Worm (Caenorhabditis elegans): ENCODE results near the gene F09E10.6.

DNA sequence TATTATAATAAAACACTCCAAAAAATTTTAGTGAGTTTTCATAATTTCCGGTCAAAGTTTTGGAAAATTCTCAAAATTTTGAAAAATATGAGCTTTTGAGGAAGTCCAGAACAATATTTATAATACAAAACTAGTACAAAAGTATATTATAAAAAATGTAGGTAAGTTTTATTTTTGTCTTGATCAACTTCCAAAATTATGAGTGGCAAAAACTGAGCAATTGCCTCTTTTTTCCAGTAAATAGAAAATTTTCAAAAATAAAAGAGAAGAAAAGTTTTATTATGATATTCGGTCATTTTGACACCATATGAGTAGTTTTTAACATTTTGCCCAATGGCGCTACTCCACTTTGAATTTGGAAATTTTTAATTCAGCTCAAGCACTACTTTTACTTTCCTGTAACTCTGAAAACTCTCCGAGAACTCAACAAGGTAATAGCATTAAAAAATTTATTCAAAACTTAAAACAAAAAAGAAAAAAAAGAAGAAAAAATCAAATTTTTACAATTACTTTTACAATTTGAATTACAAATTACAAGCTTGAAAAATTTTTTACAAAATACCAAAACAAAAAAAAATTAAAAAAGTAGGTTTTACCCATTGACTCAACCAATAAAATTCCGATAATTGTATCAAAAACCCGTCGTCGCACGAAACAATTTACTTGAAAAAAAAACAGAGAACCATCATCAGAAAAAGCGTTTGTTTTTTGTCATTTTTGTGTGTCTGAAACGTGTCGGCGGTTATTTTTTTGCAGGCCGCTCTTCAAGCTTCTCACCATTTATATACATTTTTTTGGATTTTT, 6.4 kb upstream of the F09E10.6 start:
- no peak for TF ChIP-seq unc-120 (tag; optimal IDR thresholded peaks at IDR 0.05; ENCODE audit: poor library complexity, severe bottlenecking)
- TF ChIP-seq nhr-2 (tag; optimal IDR thresholded peaks at IDR 0.05): no peak
- TF ChIP-seq sptf-1 (tag; optimal IDR thresholded peaks at IDR 0.05): no peak
- no peak for TF ChIP-seq lsy-2 (tag; optimal IDR thresholded peaks at IDR 0.05)
- no peak for TF ChIP-seq snpc-4 (tag; optimal IDR thresholded peaks at IDR 0.05)
- no peak for TF ChIP-seq tbx-8 (GFP tag; optimal IDR thresholded peaks at IDR 0.05)
- TF ChIP-seq nhr-237 (tag; optimal IDR thresholded peaks at IDR 0.05): no peak
- TF ChIP-seq cnd-1 (tag; optimal IDR thresholded peaks at IDR 0.05): no peak
- no peak for TF ChIP-seq nhr-76 (tag; optimal IDR thresholded peaks at IDR 0.05)
- no peak for TF ChIP-seq ztf-11 (tag; optimal IDR thresholded peaks at IDR 0.05)
- TF ChIP-seq elt-3 (tag; optimal IDR thresholded peaks at IDR 0.05): no peak
- no peak for TF ChIP-seq unc-62 (GFP tag; optimal IDR thresholded peaks at IDR 0.05)
- TF ChIP-seq unc-39 (tag; optimal IDR thresholded peaks at IDR 0.05): no peak
